Worm (Caenorhabditis elegans) whole organism, early embryonic: ENCODE data around the gene C05D12.7.

ENCODE experiments used
- B0310.2 ChIP-seq: sonication (generic microtip); optimal IDR thresholded peaks from 2 replicates; lab custom pipeline; 2016; ENCODE audit warnings: mild to moderate bottlenecking, missing genetic modification characterization, missing compliant biosample characterization
- F13C5.2 ChIP-seq: sonication (generic microtip); optimal IDR thresholded peaks from 2 replicates; lab custom pipeline; 2017; ENCODE audit warnings: mild to moderate bottlenecking, missing genetic modification characterization, inconsistent platforms, missing compliant biosample characterization
- aly-1 ChIP-seq: sonication (generic microtip); optimal IDR thresholded peaks from 2 replicates; lab custom pipeline; 2016; ENCODE audit warnings: missing genetic modification characterization, missing compliant biosample characterization
- ama-1 ChIP-seq: fragments of 150-350 bp; optimal IDR thresholded peaks from 2 replicates; lab custom pipeline; 2014
- ets-7 ChIP-seq: sonication (generic microtip); optimal IDR thresholded peaks from 2 replicates; lab custom pipeline; 2016; ENCODE audit warnings: missing genotype, missing genetic modification characterization, missing compliant biosample characterization
- flt-1 ChIP-seq: fragments of 200-800 bp; sonication (Bioruptor generic); IDR thresholded peaks from 2 replicates; pipeline ENCODE4 v1.3.6; 2022; ENCODE audit warnings: missing genetic modification characterization, missing compliant biosample characterization
- hmg-4 ChIP-seq: fragments of 200-800 bp; sonication (Bioruptor generic); optimal IDR thresholded peaks from 2 replicates; lab custom pipeline; 2018; ENCODE audit warnings: mild to moderate bottlenecking, missing genetic modification characterization, missing compliant biosample characterization
- hnd-1 ChIP-seq: sonication (generic microtip); optimal IDR thresholded peaks from 2 replicates; lab custom pipeline; 2016; ENCODE audit warnings: missing genetic modification characterization, missing compliant biosample characterization
- pes-1 ChIP-seq: fragments of 200-800 bp; sonication (Bioruptor generic); IDR thresholded peaks from 2 replicates; pipeline ENCODE4 v1.3.6; 2022; ENCODE audit warnings: missing genetic modification reagents, missing genetic modification characterization, missing compliant biosample characterization
- scrt-1 ChIP-seq: fragments of 200-800 bp; sonication (Bioruptor generic); IDR thresholded peaks from 2 replicates; pipeline ENCODE4 v1.3.6; 2022; ENCODE audit warnings: missing genetic modification characterization, missing compliant biosample characterization
- sea-1 ChIP-seq: fragments of 200-800 bp; sonication (Bioruptor generic); conservative IDR thresholded peaks from 2 replicates; pipeline ENCODE4 v1.3.6; 2022; ENCODE audit warnings: missing genetic modification characterization, missing compliant biosample characterization
- tbx-11 ChIP-seq: fragments of 200-800 bp; sonication (Bioruptor generic); IDR thresholded peaks from 2 replicates; pipeline ENCODE4 v1.3.6; 2022; ENCODE audit warnings: missing genetic modification characterization, missing compliant biosample characterization
- tbx-37 ChIP-seq: fragments of 200-800 bp; sonication (Bioruptor generic); conservative IDR thresholded peaks from 2 replicates; pipeline ENCODE4 v1.3.6; 2022; ENCODE audit warnings: missing genetic modification reagents, missing genetic modification characterization, missing compliant biosample characterization

ce11 chrII:11459883-11460282 is 50.0 kb downstream of the C05D12.7 start:
- TF ChIP-seq B0310.2 (tag; lab: Kevin White, UChicago) (no peak), ets-7 (no peak), F13C5.2 (tag; lab: Kevin White, UChicago) (no peak), aly-1 (tag; lab: Kevin White, UChicago) (no peak), flt-1 (no peak), ama-1 (lab: Kevin White, UChicago) (no peak), tbx-37 (GFP tag; lab: Robert Waterston, UW) (no peak), tbx-11 (GFP tag; lab: Robert Waterston, UW) (no peak), sea-1 (GFP tag; lab: Robert Waterston, UW) (no peak), pes-1 (GFP tag; lab: Robert Waterston, UW) (no peak), hnd-1 (no peak), hmg-4 (GFP tag; lab: Kevin White, UChicago) (no peak), scrt-1 (no peak)
